Fruit fly (Drosophila melanogaster) whole organism, pupa: Measurements from ENCODE around the gene OtopLb.

Experiments used
- CG10348 ChIP-seq: fragments of 200-800 bp; sonication (Bioruptor generic); IDR thresholded peaks from 2 replicates; pipeline ENCODE4 v1.3.6; 2022; ENCODE audit warnings: missing biosample characterization, missing genetic modification characterization
- CG34367 ChIP-seq: fragments of 200-800 bp; sonication (Bioruptor generic); optimal IDR thresholded peaks from 2 replicates; lab custom pipeline; 2018; ENCODE audit warnings: missing biosample characterization, mild to moderate bottlenecking, missing genetic modification characterization
- CG8301 ChIP-seq: fragments of 200-800 bp; sonication (Bioruptor generic); optimal IDR thresholded peaks from 2 replicates; lab custom pipeline; 2018; ENCODE audit warnings: missing biosample characterization, mild to moderate bottlenecking, missing genetic modification characterization
- EcR ChIP-seq: fragments of 200-800 bp; sonication (Bioruptor generic); optimal IDR thresholded peaks from 3 replicates; lab custom pipeline; 2019; ENCODE audit warnings: missing biosample characterization, missing genetic modification characterization, mild to moderate bottlenecking, moderate library complexity, missing genetic modification reagents
- Snoo ChIP-seq: fragments of 200-800 bp; sonication (Bioruptor generic); optimal IDR thresholded peaks from 3 replicates; lab custom pipeline; 2017; ENCODE audit warnings: missing biosample characterization, mild to moderate bottlenecking, missing genetic modification characterization, inconsistent platforms

DNA sequence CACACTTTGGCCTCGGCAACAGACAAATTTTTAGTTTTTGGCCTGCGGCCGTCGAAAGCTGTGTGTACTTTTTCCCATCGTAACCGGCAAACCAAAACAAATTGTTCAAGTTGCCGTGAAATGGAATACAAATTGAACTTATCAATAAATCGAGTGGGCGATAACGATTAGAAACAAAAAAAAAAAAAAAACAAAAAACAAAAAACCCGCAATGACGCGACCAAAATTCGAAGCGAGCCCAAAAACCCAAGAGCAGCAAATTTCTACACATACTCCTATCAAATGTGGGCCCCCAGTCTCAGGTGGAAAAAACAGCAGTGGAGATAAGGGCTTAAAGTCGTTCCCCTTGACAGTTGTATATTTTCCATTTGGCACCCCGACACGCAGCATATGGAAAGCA is 26.9 kb upstream of the OtopLb start:
- no peak for TF ChIP-seq EcR
- no peak for TF ChIP-seq CG10348 (GFP tag; lab: Robert Waterston, UW)
- no peak for TF ChIP-seq CG34367 (tag; lab: Kevin White, UChicago)
- no peak for TF ChIP-seq CG8301 (tag; lab: Kevin White, UChicago)
- no peak for TF ChIP-seq Snoo (tag; lab: Kevin White, UChicago)
